Worm (Caenorhabditis elegans) whole organism, L4 larva: ENCODE measurements around the gene mec-17.

Experiments used
- F26F4.8 ChIP-seq: fragments of 200-800 bp; sonication (Bioruptor generic); conservative IDR thresholded peaks from 2 replicates; pipeline ENCODE4 v1.3.6; 2022; ENCODE audit warnings: missing genetic modification characterization, missing compliant biosample characterization
- F37D6.2 ChIP-seq: sonication (generic microtip); optimal IDR thresholded peaks from 2 replicates; lab custom pipeline; 2016; ENCODE audit warnings: mild to moderate bottlenecking, missing genetic modification characterization, missing compliant biosample characterization
- F44E2.7 ChIP-seq: fragments of 200-800 bp; sonication (Bioruptor generic); IDR thresholded peaks from 2 replicates; pipeline ENCODE4 v2.1.2; 2022; ENCODE audit warnings: missing genetic modification characterization, missing compliant biosample characterization
- F49E8.2 ChIP-seq: sonication (generic microtip); optimal IDR thresholded peaks from 2 replicates; lab custom pipeline; 2016; ENCODE audit warnings: missing compliant biosample characterization, mild to moderate bottlenecking, missing genetic modification characterization, borderline replicate concordance
- R02D3.7 ChIP-seq: fragments of 150-350 bp; sonication (generic microtip); optimal IDR thresholded peaks from 3 replicates; lab custom pipeline; 2014; ENCODE audit warnings: missing biosample characterization, missing genetic modification characterization
- Y5F2A.4 ChIP-seq: fragments of 200-800 bp; sonication (Bioruptor generic); optimal IDR thresholded peaks from 2 replicates; lab custom pipeline; 2018; ENCODE audit warnings: mild to moderate bottlenecking, missing genetic modification characterization, missing compliant biosample characterization
- Y75B8A.6 ChIP-seq: fragments of 200-800 bp; sonication (Bioruptor generic); IDR thresholded peaks from 2 replicates; pipeline ENCODE4 v1.3.6; 2022; ENCODE audit warnings: missing genetic modification reagents, missing genetic modification characterization, missing compliant biosample characterization
- aha-1 ChIP-seq: fragments of 150-350 bp; peaks from one replicate; lab custom pipeline; 2014; ENCODE audit warnings: missing biosample characterization, missing genetic modification characterization
- aly-2 ChIP-seq: sonication (generic microtip); optimal IDR thresholded peaks from 2 replicates; lab custom pipeline; 2018; ENCODE audit warnings: missing biosample characterization, missing genetic modification characterization
- ama-1 ChIP-seq: fragments of 150-350 bp; optimal IDR thresholded peaks from 2 replicates; lab custom pipeline; 2014; ENCODE audit warnings: inconsistent platforms, mixed read lengths
- ceh-62 ChIP-seq: sonication (generic microtip); optimal IDR thresholded peaks from 2 replicates; lab custom pipeline; 2017; ENCODE audit warnings: missing biosample characterization, missing genetic modification characterization
- dmd-6 ChIP-seq: fragments of 200-800 bp; sonication (Bioruptor generic); IDR thresholded peaks from 2 replicates; pipeline ENCODE4 v1.3.6; 2022; ENCODE audit warnings: missing genetic modification reagents, missing genetic modification characterization, missing compliant biosample characterization
- dmd-9 ChIP-seq: fragments of 200-800 bp; sonication (Bioruptor generic); IDR thresholded peaks from 2 replicates; pipeline ENCODE4 v1.3.6; 2022; ENCODE audit warnings: missing genetic modification reagents, missing genetic modification characterization, missing compliant biosample characterization
- dve-1 ChIP-seq: sonication (generic microtip); optimal IDR thresholded peaks from 2 replicates; lab custom pipeline; 2017; ENCODE audit warnings: antibody characterized with exemption, mild to moderate bottlenecking, missing genetic modification characterization, missing compliant biosample characterization; ENCODE audit not compliant: insufficient read depth
- hif-1 ChIP-seq, 2 experiments: sonication (generic microtip); optimal IDR thresholded peaks; 2 replicates each; lab custom pipeline; 2016 to 2017; ENCODE audit warnings: missing compliant biosample characterization in 2 of 2, missing genetic modification characterization in 2 of 2, missing genetic modification reagents in 2 of 2, missing genotype in 2 of 2, mild to moderate bottlenecking in 1 of 2
- hlh-11 ChIP-seq: fragments of 200-800 bp; sonication (Bioruptor generic); optimal IDR thresholded peaks from 2 replicates; lab custom pipeline; 2018; ENCODE audit warnings: mild to moderate bottlenecking, missing genetic modification characterization, missing compliant biosample characterization
- hlh-30 ChIP-seq: sonication (generic microtip); optimal IDR thresholded peaks from 2 replicates; lab custom pipeline; 2017; ENCODE audit warnings: antibody characterized with exemption, mild to moderate bottlenecking, missing genetic modification characterization, missing compliant biosample characterization; ENCODE audit not compliant: insufficient read depth
- lin-13 ChIP-seq: fragments of 150-350 bp; optimal IDR thresholded peaks from 2 replicates; lab custom pipeline; 2014; ENCODE audit warnings: missing biosample characterization, missing genetic modification reagents, missing genetic modification characterization
- lin-15B ChIP-seq: fragments of 150-350 bp; sonication (generic microtip); optimal IDR thresholded peaks from 3 replicates; lab custom pipeline; 2014; ENCODE audit warnings: missing biosample characterization, missing genetic modification characterization
- lin-38 ChIP-seq: fragments of 200-800 bp; sonication (Bioruptor generic); IDR thresholded peaks from 2 replicates; pipeline ENCODE4 v1.3.6; 2022; ENCODE audit warnings: missing genetic modification reagents, missing genetic modification characterization, missing compliant biosample characterization
- lsy-2 ChIP-seq, 2 experiments: fragments of 150-350 bp in 1 of 2; sonication (generic microtip) in 1 of 2; optimal IDR thresholded peaks; 2 replicates each; lab custom pipeline; 2014 to 2017; ENCODE audit warnings: missing biosample characterization in 2 of 2, missing genetic modification characterization in 2 of 2
- mdl-1 ChIP-seq, 2 experiments: fragments of 150-350 bp in 1 of 2; sonication (generic microtip) in 1 of 2; optimal IDR thresholded peaks; 2 replicates each; lab custom pipeline; 2014 to 2017; ENCODE audit warnings: missing biosample characterization in 2 of 2, missing genetic modification characterization in 2 of 2
- mep-1 ChIP-seq: fragments of 150-350 bp; sonication (generic microtip); optimal IDR thresholded peaks from 3 replicates; lab custom pipeline; 2014; ENCODE audit warnings: missing biosample characterization, missing genetic modification characterization
- mes-2 ChIP-seq: sonication (generic microtip); optimal IDR thresholded peaks from 2 replicates; lab custom pipeline; 2016; ENCODE audit warnings: missing genotype, mild to moderate bottlenecking, missing genetic modification characterization, missing compliant biosample characterization; ENCODE audit not compliant: poor library complexity, severe bottlenecking
- mxl-3 ChIP-seq: fragments of 200-800 bp; sonication (Bioruptor generic); optimal IDR thresholded peaks from 2 replicates; lab custom pipeline; 2018; ENCODE audit warnings: mild to moderate bottlenecking, missing genetic modification characterization, missing compliant biosample characterization
- nhr-10 ChIP-seq: fragments of 150-350 bp; optimal IDR thresholded peaks from 2 replicates; lab custom pipeline; 2014; ENCODE audit warnings: missing biosample characterization, missing genetic modification characterization
- nhr-102 ChIP-seq: sonication (generic microtip); optimal IDR thresholded peaks from 2 replicates; lab custom pipeline; 2016; ENCODE audit warnings: mild to moderate bottlenecking, missing genetic modification characterization, moderate library complexity, missing compliant biosample characterization
- nhr-111 ChIP-seq: fragments of 200-800 bp; sonication (Bioruptor generic); optimal IDR thresholded peaks from 2 replicates; lab custom pipeline; 2018; ENCODE audit warnings: mild to moderate bottlenecking, missing genetic modification characterization, missing compliant biosample characterization
- nhr-25 ChIP-seq: sonication (generic microtip); optimal IDR thresholded peaks from 2 replicates; lab custom pipeline; 2017; ENCODE audit warnings: missing genetic modification characterization, mild to moderate bottlenecking, missing compliant biosample characterization, antibody characterized with exemption, moderate library complexity, borderline replicate concordance; ENCODE audit not compliant: insufficient read depth
- nhr-28 ChIP-seq: fragments of 150-350 bp; optimal IDR thresholded peaks from 2 replicates; lab custom pipeline; 2014; ENCODE audit warnings: missing biosample characterization, missing genetic modification characterization
- nhr-41 ChIP-seq: fragments of 200-800 bp; sonication (Bioruptor generic); IDR thresholded peaks from 2 replicates; pipeline ENCODE4 v1.3.6; 2022; ENCODE audit warnings: missing genetic modification reagents, missing genetic modification characterization, missing compliant biosample characterization
- nhr-42 ChIP-seq: fragments of 200-800 bp; sonication (Bioruptor generic); IDR thresholded peaks from 2 replicates; pipeline ENCODE4 v1.3.6; 2022; ENCODE audit warnings: missing genetic modification characterization, missing compliant biosample characterization
- nhr-48 ChIP-seq: sonication (generic microtip); optimal IDR thresholded peaks from 2 replicates; lab custom pipeline; 2016; ENCODE audit warnings: mild to moderate bottlenecking, missing genetic modification characterization, missing compliant biosample characterization
- pqm-1 ChIP-seq: sonication (generic microtip); optimal IDR thresholded peaks from 2 replicates; lab custom pipeline; 2017; ENCODE audit warnings: missing biosample characterization, missing genetic modification characterization
- sdz-12 ChIP-seq: fragments of 200-800 bp; sonication (Bioruptor generic); optimal IDR thresholded peaks from 2 replicates; lab custom pipeline; 2018; ENCODE audit warnings: mild to moderate bottlenecking, missing genetic modification characterization, missing compliant biosample characterization
- set-16 ChIP-seq: fragments of 200-800 bp; sonication (Bioruptor generic); IDR thresholded peaks from 2 replicates; pipeline ENCODE4 v1.3.6; 2022; ENCODE audit warnings: missing genetic modification reagents, missing genetic modification characterization, missing compliant biosample characterization
- tra-1 ChIP-seq: fragments of 200-800 bp; sonication (Bioruptor generic); IDR thresholded peaks from 2 replicates; pipeline ENCODE4 v1.3.6; 2022; ENCODE audit warnings: missing genetic modification reagents, missing genetic modification characterization, missing compliant biosample characterization
- unc-62 ChIP-seq, 3 experiments: fragments of 150-350 bp in 1 of 3; sonication (generic microtip); optimal IDR thresholded peaks in 2 of 3; peaks in 1 of 3; 1 replicate in 1 of 3; 2 replicates in 2 of 3; lab custom pipeline; 2014 to 2017; ENCODE audit warnings: missing biosample characterization in 3 of 3, missing genetic modification characterization in 3 of 3, missing genetic modification reagents in 3 of 3, missing genotype in 1 of 3
- vab-7 ChIP-seq: fragments of 200-800 bp; sonication (Bioruptor generic); IDR thresholded peaks from 2 replicates; pipeline ENCODE4 v1.3.6; 2022; ENCODE audit warnings: missing genetic modification reagents, missing genetic modification characterization, missing compliant biosample characterization
- zfp-3 ChIP-seq: fragments of 200-800 bp; sonication (Bioruptor generic); conservative IDR thresholded peaks from 2 replicates; pipeline ENCODE4 v1.3.6; 2022; ENCODE audit warnings: missing genetic modification reagents, missing genetic modification characterization, missing compliant biosample characterization

mec-17 gene

ce11 chrIV:8000763-8001162, 13.8 kb upstream of the mec-17 start:
- TF ChIP-seq aha-1 (tag; lab: Kevin White, UChicago) = peak; percentile 21
- no peak for TF ChIP-seq nhr-25 (tag; lab: Kevin White, UChicago)

DNA sequence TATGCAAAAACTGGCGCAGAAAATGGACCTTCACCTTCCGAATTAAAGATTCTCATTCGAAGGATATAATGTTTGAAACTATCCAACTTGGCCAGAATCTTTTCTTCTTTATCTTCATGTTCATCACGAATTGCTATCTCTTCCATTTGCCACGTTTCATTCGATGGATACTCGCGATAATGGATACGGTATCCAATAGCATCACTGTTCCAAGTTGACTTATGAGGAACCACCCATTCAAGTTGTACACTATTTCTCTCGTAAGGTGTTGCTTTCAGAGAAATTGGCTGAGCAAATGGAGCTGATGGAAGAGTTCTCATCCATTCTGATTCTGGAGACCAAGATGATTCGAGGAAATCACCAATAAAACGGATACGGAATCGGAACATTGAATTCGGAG, 7.7 kb upstream of the mec-17 start:
- TF ChIP-seq unc-62 (GFP tag; optimal IDR thresholded peaks at IDR 0.05 in 1 of 2; lab: Kevin White, UChicago) = peak in 1 of 2 experiments; percentile 69
- no peak for TF ChIP-seq unc-62 (tag; optimal IDR thresholded peaks at IDR 0.05; lab: Kevin White, UChicago)
- no peak for TF ChIP-seq pqm-1 (tag; lab: Kevin White, UChicago)
- no peak for TF ChIP-seq nhr-41 (GFP tag; lab: Robert Waterston, UW)
- TF ChIP-seq lin-15B (tag; lab: Kevin White, UChicago) = no peak

ce11 chrIV:7988385-7988784, 1.4 kb upstream of the mec-17 start, which contains the start of gene col-115:
Gene col-115 (plus strand): TSS chrIV:7988685.
- no peak for TF ChIP-seq sdz-12 (GFP tag; lab: Kevin White, UChicago)
- no peak for TF ChIP-seq R02D3.7

- TF ChIP-seq aha-1 (tag; lab: Kevin White, UChicago) (peak; percentile 47), hlh-11 (tag; lab: Kevin White, UChicago) (peak; percentile 27), hlh-30 (tag; lab: Kevin White, UChicago) (peak; percentile 38), mxl-3 (GFP tag; lab: Kevin White, UChicago) (peak; percentile 61), nhr-48 (tag; lab: Kevin White, UChicago) (peak; percentile 29), nhr-28 (tag; lab: Kevin White, UChicago) (peak; percentile 46), ceh-62 (tag; lab: Kevin White, UChicago) (no peak), mdl-1 (tag; optimal IDR thresholded peaks at IDR 0.05; lab: Kevin White, UChicago) (peak in 1 of 2 experiments; percentile 49), F49E8.2 (no peak)
- TF ChIP-seq, all 104 proteins: peak for 7
Measured at ce11 chrIV:7985737-7986136, 1.2 kb downstream of the mec-17 start.

ce11 chrIV:7983728-7984346, 3.1 kb downstream of the mec-17 start:
- TF ChIP-seq lin-13 (GFP tag; lab: Kevin White, UChicago) (peak; percentile 19), tra-1 (GFP tag; lab: Robert Waterston, UW) (0 out of 2 replicates have a peak, but pooled peaks have one; percentile 12), F26F4.8 (GFP tag; lab: Robert Waterston, UW) (0 out of 2 replicates have a peak, but pooled peaks have one; percentile 29), hif-1 (tag; optimal IDR thresholded peaks at IDR 0.05; lab: Kevin White, UChicago) (no peak), zfp-3 (GFP tag; lab: Robert Waterston, UW) (peak; percentile 67; the same call in 1 of the 2 replicates), mep-1 (tag; lab: Kevin White, UChicago) (peak; percentile 38), lsy-2 (tag; optimal IDR thresholded peaks at IDR 0.05; lab: Kevin White, UChicago) (no peak), hlh-11 (tag; lab: Kevin White, UChicago) (no peak), lin-38 (peak; percentile 47), Y75B8A.6 (GFP tag; lab: Robert Waterston, UW) (peak; percentile 40; the same call in 1 of the 2 replicates), aha-1 (tag; lab: Kevin White, UChicago) (peak; percentile 58), nhr-42 (GFP tag; lab: Robert Waterston, UW) (peak; percentile 59), nhr-111 (GFP tag; lab: Kevin White, UChicago) (peak; percentile 21), Y5F2A.4 (GFP tag; lab: Kevin White, UChicago) (no peak), dmd-6 (GFP tag; lab: Robert Waterston, UW) (no peak), F44E2.7 (GFP tag; lab: Robert Waterston, UW) (no peak), set-16 (GFP tag; lab: Robert Waterston, UW) (no peak), dmd-9 (0 out of 2 replicates have a peak, but pooled peaks have one; percentile 46), unc-62 (GFP tag; optimal IDR thresholded peaks at IDR 0.05 in 1 of 2; lab: Kevin White, UChicago) (peak in 1 of 2 experiments; percentile 76), unc-62 (tag; optimal IDR thresholded peaks at IDR 0.05; lab: Kevin White, UChicago) (no peak), ama-1 (lab: Kevin White, UChicago) (no peak), mes-2 (tag; lab: Kevin White, UChicago) (peak; percentile 16), nhr-25 (tag; lab: Kevin White, UChicago) (no peak), nhr-10 (tag; lab: Kevin White, UChicago) (no peak), nhr-48 (tag; lab: Kevin White, UChicago) (peak; percentile 29), aly-2 (tag; lab: Kevin White, UChicago) (no peak), vab-7 (no peak), nhr-102 (tag; lab: Kevin White, UChicago) (peak; percentile 35), F37D6.2 (no peak), dve-1 (tag; lab: Kevin White, UChicago) (peak; percentile 35)
